Fruit fly (Drosophila melanogaster): ENCODE results near the gene obst-H.

- TF ChIP-seq gcm2 (GFP tag; optimal IDR thresholded peaks at IDR 0.05) (no peak), Sin3A (optimal IDR thresholded peaks at IDR 0.05) (no peak), Abd-B (GFP tag; optimal IDR thresholded peaks at IDR 0.05) (no peak), CG13296 (GFP tag; optimal IDR thresholded peaks at IDR 0.05) (no peak), mld (GFP tag; IDR thresholded peaks at IDR 0.05; ENCODE audit: partially characterized antibody) (no peak), CG2875 (GFP tag; optimal IDR thresholded peaks at IDR 0.05) (no peak)
Measured at dm6 chr3L:15563851-15564106, 34.7 kb upstream of the obst-H start.

Measured in whole organism, embryonic.